Worm (Caenorhabditis elegans): Measurements from ENCODE around the gene E02H4.8.

- TF ChIP-seq ceh-36 (tag; optimal IDR thresholded peaks at IDR 0.05): no peak
- no peak for TF ChIP-seq hmg-4 (GFP tag; optimal IDR thresholded peaks at IDR 0.05)
- no peak for TF ChIP-seq ceh-13 (GFP tag; optimal IDR thresholded peaks at IDR 0.05)
- TF ChIP-seq sea-1 (GFP tag; conservative IDR thresholded peaks at IDR 0.05): no peak
Observed at ce11 chrX:14214520-14215023, 48.8 kb downstream of the E02H4.8 start, which contains the start of gene K06G5.1.

Measured in whole organism, early embryonic.